Fruit fly (Drosophila melanogaster) whole organism, embryonic: Measurements from ENCODE around the gene CG32278.

ENCODE experiments used
- Aef1 ChIP-seq: fragments of 200-800 bp; sonication (Bioruptor generic); IDR thresholded peaks from 3 replicates; pipeline ENCODE4 v1.3.6; 2022; ENCODE audit warnings: missing biosample characterization, missing genetic modification characterization
- CG10543 ChIP-seq: fragments of 200-800 bp; sonication (Bioruptor generic); optimal IDR thresholded peaks from 3 replicates; lab custom pipeline; 2017; ENCODE audit warnings: missing biosample characterization, mild to moderate bottlenecking, missing genetic modification characterization, moderate library complexity
- CG12744 ChIP-seq: fragments of 200-800 bp; sonication (Bioruptor generic); optimal IDR thresholded peaks from 2 replicates; lab custom pipeline; 2016; ENCODE audit warnings: missing biosample characterization, missing genetic modification characterization
- CG13287 ChIP-seq: fragments of 200-800 bp; sonication (Bioruptor generic); IDR thresholded peaks from 2 replicates; pipeline ENCODE4 v1.3.6; 2022; ENCODE audit warnings: missing biosample characterization, missing genetic modification characterization; ENCODE audit not compliant: partially characterized antibody
- CG15269 ChIP-seq: fragments of 200-800 bp; sonication (Bioruptor generic); optimal IDR thresholded peaks from 2 replicates; lab custom pipeline; 2018; ENCODE audit warnings: missing biosample characterization, mild to moderate bottlenecking, missing genetic modification characterization, moderate library complexity
- CG15696 ChIP-seq: fragments of 200-800 bp; sonication (Bioruptor generic); optimal IDR thresholded peaks from 2 replicates; lab custom pipeline; 2019; ENCODE audit warnings: missing biosample characterization, mild to moderate bottlenecking, missing genetic modification characterization, moderate library complexity
- CG2889 ChIP-seq: fragments of 200-800 bp; sonication (Bioruptor generic); IDR thresholded peaks from 3 replicates; pipeline ENCODE4 v1.3.6; 2022; ENCODE audit warnings: missing biosample characterization, missing genetic modification characterization
- CG3726 ChIP-seq: fragments of 200-800 bp; sonication (Bioruptor generic); IDR thresholded peaks from 3 replicates; pipeline ENCODE4, ENCODE4 v1.3.6; 2022; ENCODE audit warnings: missing biosample characterization, missing genetic modification characterization
- CG4424 ChIP-seq: fragments of 200-800 bp; sonication (Bioruptor generic); optimal IDR thresholded peaks from 3 replicates; lab custom pipeline; 2016; ENCODE audit warnings: missing biosample characterization, missing genetic modification characterization
- CG7745 ChIP-seq: fragments of 200-800 bp; sonication (Bioruptor generic); optimal IDR thresholded peaks from 2 replicates; lab custom pipeline; 2018; ENCODE audit warnings: missing biosample characterization, mild to moderate bottlenecking, missing genetic modification characterization, moderate library complexity
- CG7928 ChIP-seq: fragments of 200-800 bp; sonication (Bioruptor generic); optimal IDR thresholded peaks from 2 replicates; lab custom pipeline; 2017; ENCODE audit warnings: missing biosample characterization, mild to moderate bottlenecking, missing genetic modification characterization
- CG8765 ChIP-seq: fragments of 200-800 bp; sonication (Bioruptor generic); IDR thresholded peaks from 2 replicates; pipeline ENCODE4 v1.3.6; 2022; ENCODE audit warnings: missing biosample characterization, missing genetic modification characterization
- CkIIα-i1 ChIP-seq: fragments of 200-800 bp; sonication (Bioruptor generic); IDR thresholded peaks from 2 replicates; pipeline ENCODE4 v1.3.6; 2022; ENCODE audit warnings: missing biosample characterization, missing genetic modification characterization
- Dek ChIP-seq: fragments of 200-800 bp; sonication (Bioruptor generic); optimal IDR thresholded peaks from 3 replicates; lab custom pipeline; 2019; ENCODE audit warnings: missing biosample characterization, mild to moderate bottlenecking, missing genetic modification characterization, moderate library complexity
- Ets97D ChIP-seq: fragments of 200-800 bp; sonication (Bioruptor generic); optimal IDR thresholded peaks from 3 replicates; lab custom pipeline; 2016; ENCODE audit warnings: missing biosample characterization, missing genetic modification characterization
- GATAe ChIP-seq: fragments of 200-800 bp; sonication (Bioruptor generic); conservative IDR thresholded peaks from 2 replicates; pipeline ENCODE4 v1.3.6; 2022; ENCODE audit warnings: missing biosample characterization, missing genetic modification characterization
- H2.0 ChIP-seq: fragments of 200-800 bp; sonication (Bioruptor generic); IDR thresholded peaks from 2 replicates; pipeline ENCODE4 v1.3.6; 2022; ENCODE audit warnings: missing biosample characterization, missing genetic modification characterization
- HLH54F ChIP-seq: fragments of 200-800 bp; sonication (Bioruptor generic); optimal IDR thresholded peaks from 3 replicates; lab custom pipeline; 2016; ENCODE audit warnings: missing biosample characterization, missing genetic modification characterization
- Hand ChIP-seq: fragments of 200-800 bp; sonication (Bioruptor generic); optimal IDR thresholded peaks from 2 replicates; lab custom pipeline; 2017; ENCODE audit warnings: mild to moderate bottlenecking, missing biosample characterization, missing genetic modification reagents, missing genetic modification characterization
- Hey ChIP-seq: fragments of 200-800 bp; sonication (Bioruptor generic); optimal IDR thresholded peaks from 3 replicates; lab custom pipeline; 2018; ENCODE audit warnings: missing biosample characterization, mild to moderate bottlenecking, missing genetic modification characterization
- Hr51 ChIP-seq, 2 experiments: fragments of 200-800 bp; sonication (Bioruptor generic); optimal IDR thresholded peaks; 2 replicates in 1 of 2; 3 replicates in 1 of 2; lab custom pipeline; 2016 to 2018; ENCODE audit warnings: missing biosample characterization in 2 of 2, missing genetic modification characterization in 2 of 2, mild to moderate bottlenecking in 1 of 2, moderate library complexity in 1 of 2
- Max ChIP-seq: fragments of 200-800 bp; sonication (Bioruptor generic); optimal IDR thresholded peaks from 2 replicates; lab custom pipeline; 2016; ENCODE audit warnings: missing biosample characterization, mild to moderate bottlenecking, missing genetic modification characterization
- NC2β ChIP-seq: fragments of 200-800 bp; sonication (Bioruptor generic); optimal IDR thresholded peaks from 2 replicates; lab custom pipeline; 2016; ENCODE audit warnings: missing biosample characterization, missing genetic modification characterization
- Nf-YA ChIP-seq: fragments of 200-800 bp; sonication (Bioruptor generic); IDR thresholded peaks from 2 replicates; pipeline ENCODE4 v1.3.6; 2022; ENCODE audit warnings: missing biosample characterization, missing genetic modification characterization
- Poxn ChIP-seq: fragments of 200-800 bp; sonication (Bioruptor generic); IDR thresholded peaks from 2 replicates; pipeline ENCODE4 v1.3.6; 2022; ENCODE audit warnings: missing biosample characterization, missing genetic modification characterization
- Ravus ChIP-seq: fragments of 200-800 bp; sonication (Bioruptor generic); IDR thresholded peaks from 2 replicates; pipeline ENCODE4 v1.3.6; 2022; ENCODE audit warnings: missing biosample characterization, missing genetic modification characterization
- Spps ChIP-seq: fragments of 200-800 bp; sonication (Bioruptor generic); optimal IDR thresholded peaks from 2 replicates; lab custom pipeline; 2018; ENCODE audit warnings: missing biosample characterization, mild to moderate bottlenecking, missing genetic modification characterization
- Vsx1 ChIP-seq: fragments of 200-800 bp; sonication (Bioruptor generic); optimal IDR thresholded peaks from 2 replicates; lab custom pipeline; 2017; ENCODE audit warnings: missing biosample characterization, mild to moderate bottlenecking, missing genetic modification characterization, missing genetic modification reagents
- Xrp1 ChIP-seq: fragments of 200-800 bp; sonication (Bioruptor generic); IDR thresholded peaks from 2 replicates; pipeline ENCODE4 v1.3.6; 2022; ENCODE audit warnings: missing biosample characterization, missing genetic modification characterization
- cg ChIP-seq: fragments of 200-800 bp; sonication (Bioruptor generic); optimal IDR thresholded peaks from 3 replicates; lab custom pipeline; 2019; ENCODE audit warnings: missing biosample characterization, mild to moderate bottlenecking, missing genetic modification characterization, moderate library complexity
- chif ChIP-seq, 2 experiments: fragments of 200-800 bp; sonication (Bioruptor generic); optimal IDR thresholded peaks; 3 replicates each; lab custom pipeline; 2016; ENCODE audit warnings: missing biosample characterization in 2 of 2, missing genetic modification characterization in 2 of 2
- crc ChIP-seq: fragments of 200-800 bp; sonication (Bioruptor generic); optimal IDR thresholded peaks from 2 replicates; lab custom pipeline; 2016; ENCODE audit warnings: missing biosample characterization, missing genetic modification characterization
- dm ChIP-seq: fragments of 200-800 bp; sonication (Bioruptor generic); optimal IDR thresholded peaks from 3 replicates; lab custom pipeline; 2016; ENCODE audit warnings: missing biosample characterization, missing genetic modification characterization
- hbn ChIP-seq: fragments of 200-800 bp; sonication (Bioruptor generic); IDR thresholded peaks from 2 replicates; pipeline ENCODE4 v1.3.6; 2022; ENCODE audit warnings: missing biosample characterization, missing genetic modification characterization; ENCODE audit not compliant: partially characterized antibody
- jumu ChIP-seq: fragments of 200-800 bp; sonication (Bioruptor generic); optimal IDR thresholded peaks from 3 replicates; lab custom pipeline; 2016; ENCODE audit warnings: missing biosample characterization, missing genetic modification characterization
- klu ChIP-seq: fragments of 200-800 bp; sonication (Bioruptor generic); IDR thresholded peaks from 2 replicates; pipeline ENCODE4 v1.3.6; 2022; ENCODE audit warnings: missing biosample characterization, missing genetic modification characterization
- lola ChIP-seq, 3 experiments: fragments of >200 bp in 2 of 3; fragments of 200-800 bp in 1 of 3; sonication (Bioruptor generic) in 1 of 3; optimal IDR thresholded peaks; 2 replicates each; lab custom pipeline; 2017 to 2019; ENCODE audit warnings: missing biosample characterization in 3 of 3, missing genetic modification characterization in 3 of 3, mild to moderate bottlenecking in 1 of 3, moderate library complexity in 1 of 3
- maf-S ChIP-seq: fragments of 200-800 bp; sonication (Bioruptor generic); optimal IDR thresholded peaks from 2 replicates; lab custom pipeline; 2016; ENCODE audit warnings: missing biosample characterization, missing genetic modification characterization
- nerfin-2 ChIP-seq: fragments of 200-800 bp; sonication (Bioruptor generic); IDR thresholded peaks from 2 replicates; pipeline ENCODE4 v1.3.6; 2022; ENCODE audit warnings: missing biosample characterization, missing genetic modification characterization; ENCODE audit not compliant: partially characterized antibody
- peb ChIP-seq: fragments of 200-800 bp; sonication (Bioruptor generic); IDR thresholded peaks from 2 replicates; pipeline ENCODE4 v1.3.6; 2022; ENCODE audit warnings: missing biosample characterization, missing genetic modification characterization
- pros ChIP-seq: fragments of 200-800 bp; sonication (Bioruptor generic); optimal IDR thresholded peaks from 3 replicates; lab custom pipeline; 2019; ENCODE audit warnings: missing biosample characterization, mild to moderate bottlenecking, missing genetic modification characterization, moderate library complexity
- sisA ChIP-seq: fragments of 200-800 bp; sonication (Bioruptor generic); IDR thresholded peaks from 2 replicates; pipeline ENCODE4 v1.3.6; 2022; ENCODE audit warnings: missing biosample characterization, missing genetic modification characterization
- slp2 ChIP-seq: fragments of 200-800 bp; sonication (Bioruptor generic); optimal IDR thresholded peaks from 2 replicates; lab custom pipeline; 2016; ENCODE audit warnings: missing biosample characterization, missing genetic modification characterization
- sr ChIP-seq: fragments of 200-800 bp; sonication (Bioruptor generic); IDR thresholded peaks from 3 replicates; pipeline ENCODE4 v1.3.6; 2022; ENCODE audit warnings: missing biosample characterization, missing genetic modification characterization
- ssp ChIP-seq: fragments of 200-800 bp; sonication (Bioruptor generic); IDR thresholded peaks from 2 replicates; pipeline ENCODE4 v1.3.6; 2022; ENCODE audit warnings: missing biosample characterization, missing genetic modification characterization
- stc ChIP-seq: fragments of 200-800 bp; sonication (Bioruptor generic); IDR thresholded peaks from 2 replicates; pipeline ENCODE4 v1.3.6; 2022; ENCODE audit warnings: missing biosample characterization, missing genetic modification characterization
- tap ChIP-seq: fragments of 200-800 bp; optimal IDR thresholded peaks from 3 replicates; lab custom pipeline; 2019; ENCODE audit warnings: missing biosample characterization, mild to moderate bottlenecking, missing genetic modification characterization, moderate library complexity
- ttk ChIP-seq: fragments of 200-800 bp; sonication (Bioruptor generic); IDR thresholded peaks from 2 replicates; pipeline ENCODE4 v2.1.2; 2022; ENCODE audit warnings: missing biosample characterization, missing genetic modification characterization
- twi ChIP-seq: fragments of 200-800 bp; optimal IDR thresholded peaks from 2 replicates; lab custom pipeline; 2019; ENCODE audit warnings: missing biosample characterization, mild to moderate bottlenecking, missing genetic modification characterization, moderate library complexity
- z ChIP-seq: fragments of 200-800 bp; sonication (Bioruptor generic); IDR thresholded peaks from 3 replicates; pipeline ENCODE4 v1.3.6; 2022; ENCODE audit warnings: missing biosample characterization, missing genetic modification characterization

CG32278 gene

DNA sequence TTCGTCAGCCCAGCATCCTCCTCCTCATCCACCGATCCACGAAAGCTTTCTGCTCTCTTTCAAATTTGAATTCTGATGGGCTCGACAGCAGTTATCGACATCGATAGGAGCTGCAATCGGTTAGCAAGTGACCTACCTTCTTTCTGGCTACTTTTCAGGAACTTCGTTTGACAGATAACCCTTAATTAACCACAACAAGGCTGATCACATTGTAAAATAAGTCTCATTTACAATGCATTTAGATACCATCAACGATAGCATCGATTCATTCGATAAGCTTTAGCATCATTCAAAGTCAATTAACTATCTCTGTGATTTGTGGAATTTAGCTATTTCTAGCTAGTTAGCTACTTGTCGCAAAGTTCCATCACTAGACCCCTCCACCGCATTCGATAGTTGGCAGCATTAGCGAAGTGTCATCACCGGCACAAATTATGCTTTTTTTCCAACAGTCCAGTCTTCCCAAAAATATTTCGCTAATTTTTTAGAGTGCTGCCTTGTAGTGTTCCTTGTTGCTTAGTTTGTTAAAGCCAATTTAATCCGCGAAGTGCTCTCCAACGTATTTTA is 9.5 kb downstream of the CG32278 start, which contains the start of the genes MnM and Girdin (continued):
- TF ChIP-seq z (GFP tag; lab: Robert Waterston, UW): no peak
- no peak for TF ChIP-seq Hey (tag; lab: Kevin White, UChicago)
- TF ChIP-seq CG4424: peak; percentile 59
- peak; percentile 75 for TF ChIP-seq hbn (GFP tag; lab: Robert Waterston, UW)
- TF ChIP-seq Xrp1: peak; percentile 41; the same call in 1 of the 2 replicates
- peak; percentile 79 for TF ChIP-seq Ets97D (GFP tag; lab: Kevin White, UChicago)
- peak; percentile 86 for TF ChIP-seq jumu
- TF ChIP-seq CG12744: peak; percentile 25
- TF ChIP-seq Poxn: peak; percentile 10; the same call in 1 of the 2 replicates
- TF ChIP-seq nerfin-2: peak; percentile 59
- 0 out of 2 replicates have a peak, but pooled peaks have one; percentile 8 for TF ChIP-seq H2.0 (GFP tag; lab: Robert Waterston, UW)
- no peak for TF ChIP-seq ttk
- peak; percentile 29 for TF ChIP-seq Dek (tag; lab: Kevin White, UChicago)
- peak; percentile 89 for TF ChIP-seq CG13287 (GFP tag; lab: Robert Waterston, UW)
- TF ChIP-seq slp2 (GFP tag; lab: Kevin White, UChicago): peak; percentile 51
- no peak for TF ChIP-seq GATAe (GFP tag; lab: Robert Waterston, UW)
- peak; percentile 43 for TF ChIP-seq twi
- peak; percentile 75 for TF ChIP-seq maf-S
- no peak for TF ChIP-seq CG2889 (GFP tag; lab: Robert Waterston, UW)
- TF ChIP-seq CG7928: peak; percentile 25
- peak in 1 of 2 experiments; percentile 74 for TF ChIP-seq Hr51 (GFP tag; optimal IDR thresholded peaks at IDR 0.05; lab: Kevin White, UChicago)
- TF ChIP-seq lola (GFP tag; optimal IDR thresholded peaks at IDR 0.05; lab: Kevin White, UChicago): peak in 1 of 3 experiments; percentile 58
- no peak for TF ChIP-seq CG7745
- TF ChIP-seq HLH54F (GFP tag; lab: Kevin White, UChicago): peak; percentile 87
- TF ChIP-seq chif (GFP tag; optimal IDR thresholded peaks at IDR 0.05; lab: Kevin White, UChicago): peak; percentile 37 to 74
- peak; percentile 77 for TF ChIP-seq dm
- TF ChIP-seq klu (GFP tag; lab: Robert Waterston, UW): 0 out of 2 replicates have a peak, but pooled peaks have one; percentile 13
- peak; percentile 43 for TF ChIP-seq Max (GFP tag; lab: Kevin White, UChicago)
- TF ChIP-seq cg (GFP tag; lab: Kevin White, UChicago): no peak
- no peak for TF ChIP-seq Vsx1
- no peak for TF ChIP-seq CG8765 (GFP tag; lab: Robert Waterston, UW)
- TF ChIP-seq CG15269 (tag; lab: Kevin White, UChicago): no peak
- peak; percentile 51 for TF ChIP-seq NC2β (GFP tag; lab: Kevin White, UChicago)
- no peak for TF ChIP-seq Nf-YA
- peak; percentile 66 for TF ChIP-seq ssp (GFP tag; lab: Robert Waterston, UW)
- no peak for TF ChIP-seq tap (tag; lab: Kevin White, UChicago)
- TF ChIP-seq Hand (GFP tag; lab: Kevin White, UChicago): no peak
- no peak for TF ChIP-seq CkIIα-i1
- TF ChIP-seq crc: peak; percentile 0
- peak; percentile 56 for TF ChIP-seq sisA (GFP tag; lab: Robert Waterston, UW)
- 0 out of 3 replicates have a peak, but pooled peaks have one; percentile 21 for TF ChIP-seq Aef1 (GFP tag; lab: Robert Waterston, UW)
- TF ChIP-seq CG3726 (GFP tag; lab: Robert Waterston, UW): no peak
- no peak for TF ChIP-seq Spps
- peak; percentile 41 for TF ChIP-seq CG15696
- TF ChIP-seq stc: no peak
- peak; percentile 64 for TF ChIP-seq CG10543
- no peak for TF ChIP-seq sr (GFP tag; lab: Robert Waterston, UW)
- 0 out of 2 replicates have a peak, but pooled peaks have one; percentile 30 for TF ChIP-seq peb (GFP tag; lab: Robert Waterston, UW)
- no peak for TF ChIP-seq Ravus (GFP tag; lab: Robert Waterston, UW)
- TF ChIP-seq pros (GFP tag; lab: Kevin White, UChicago): no peak
